Worm (Caenorhabditis elegans) whole organism, early embryonic: ENCODE measurements around the gene T26E4.9.
"Not testable (repeated sequence)": the region's sequence is repeated elsewhere in the genome, so short reads cannot be mapped to it uniquely, and the experiment has no call there.

Source experiments
- B0310.2 ChIP-seq: sonication (generic microtip); optimal IDR thresholded peaks from 2 replicates; lab custom pipeline; 2016; ENCODE audit warnings: mild to moderate bottlenecking, missing genetic modification characterization, missing compliant biosample characterization
- F13C5.2 ChIP-seq: sonication (generic microtip); optimal IDR thresholded peaks from 2 replicates; lab custom pipeline; 2017; ENCODE audit warnings: mild to moderate bottlenecking, missing genetic modification characterization, inconsistent platforms, missing compliant biosample characterization
- aly-1 ChIP-seq: sonication (generic microtip); optimal IDR thresholded peaks from 2 replicates; lab custom pipeline; 2016; ENCODE audit warnings: missing genetic modification characterization, missing compliant biosample characterization
- ama-1 ChIP-seq: fragments of 150-350 bp; optimal IDR thresholded peaks from 2 replicates; lab custom pipeline; 2014
- ceh-36 ChIP-seq: sonication (generic microtip); optimal IDR thresholded peaks from 2 replicates; lab custom pipeline; 2016; ENCODE audit warnings: missing genetic modification characterization, inconsistent platforms, missing compliant biosample characterization
- hmbx-1 ChIP-seq: sonication (generic microtip); optimal IDR thresholded peaks from 2 replicates; lab custom pipeline; 2016; ENCODE audit warnings: mild to moderate bottlenecking, missing genetic modification characterization, missing compliant biosample characterization
- scrt-1 ChIP-seq: fragments of 200-800 bp; sonication (Bioruptor generic); IDR thresholded peaks from 2 replicates; pipeline ENCODE4 v1.3.6; 2022; ENCODE audit warnings: missing genetic modification characterization, missing compliant biosample characterization

DNA sequence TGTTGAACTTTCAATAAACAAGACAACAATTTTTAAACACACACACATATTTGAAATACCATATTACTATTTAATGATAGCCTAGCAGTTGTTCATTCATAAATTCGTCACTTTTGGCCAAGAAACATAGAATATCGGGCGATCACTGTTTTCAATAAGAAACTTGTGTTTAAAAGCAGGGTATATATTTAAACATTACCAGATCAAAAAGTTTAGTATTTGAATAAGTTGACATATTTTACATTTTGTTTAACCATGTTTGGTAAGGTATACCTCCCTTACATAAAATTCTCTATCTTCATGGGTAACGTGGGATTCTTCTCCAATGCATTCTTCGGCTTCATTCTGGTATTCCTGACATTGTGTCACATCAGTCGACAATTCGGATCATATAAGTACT, 47.8 kb downstream of the T26E4.9 start, which contains the start of gene str-8:
- TF ChIP-seq scrt-1 (GFP tag; lab: Robert Waterston, UW); ceh-36; B0310.2 (tag; lab: Kevin White, UChicago); ama-1 (lab: Kevin White, UChicago); aly-1; hmbx-1 (tag; lab: Kevin White, UChicago); F13C5.2 (tag; lab: Kevin White, UChicago): not testable (repeated sequence)
